Worm (Caenorhabditis elegans): ENCODE results near the gene F11E6.11.

- TF ChIP-seq lsy-2 (tag; optimal IDR thresholded peaks at IDR 0.05) (no peak), zag-1 (tag; optimal IDR thresholded peaks at IDR 0.05) (no peak), pha-4 (GFP tag; IDR thresholded peaks at IDR 0.05) (no peak), pha-4 (tag; optimal IDR thresholded peaks at IDR 0.05) (no peak), egl-27 (tag; optimal IDR thresholded peaks at IDR 0.05) (no peak), lin-13 (GFP tag; optimal IDR thresholded peaks at IDR 0.05) (no peak), pqm-1 (tag; optimal IDR thresholded peaks at IDR 0.05) (no peak), lim-7 (GFP tag; IDR thresholded peaks at IDR 0.05) (no peak), unc-39 (tag; optimal IDR thresholded peaks at IDR 0.05) (no peak)
Observed at ce11 chrIV:17483230-17483629, 40.6 kb downstream of the F11E6.11 start, which contains the start of gene rabr-2.

All from whole organism, L4 larva.